Worm (Caenorhabditis elegans) whole organism, young adult: Measurements from ENCODE around the gene F55G7.4.

Source experiments
- B0336.3 ChIP-seq: fragments of 200-800 bp; sonication (Bioruptor generic); IDR thresholded peaks from 2 replicates; pipeline ENCODE4 v1.3.6; 2022; ENCODE audit warnings: missing genetic modification characterization, missing compliant biosample characterization
- D2030.7 ChIP-seq: fragments of 200-800 bp; sonication (Bioruptor generic); IDR thresholded peaks from 2 replicates; pipeline ENCODE4 v1.3.6; 2022; ENCODE audit warnings: missing genetic modification reagents, missing genetic modification characterization, missing compliant biosample characterization
- F10E7.11 ChIP-seq: sonication (generic microtip); optimal IDR thresholded peaks from 2 replicates; lab custom pipeline; 2017; ENCODE audit warnings: mild to moderate bottlenecking, missing genetic modification characterization, moderate library complexity, missing compliant biosample characterization
- F33H1.4 ChIP-seq: fragments of 200-800 bp; sonication (Bioruptor generic); IDR thresholded peaks from 2 replicates; pipeline ENCODE4 v1.3.6; 2022; ENCODE audit warnings: missing genetic modification reagents, missing genetic modification characterization, missing compliant biosample characterization
- F37B4.10 ChIP-seq: fragments of 200-800 bp; sonication (Bioruptor generic); IDR thresholded peaks from 2 replicates; pipeline ENCODE4 v1.3.6; 2022; ENCODE audit warnings: missing genetic modification characterization, missing compliant biosample characterization
- F39B2.1 ChIP-seq: fragments of 200-800 bp; sonication (Bioruptor generic); IDR thresholded peaks from 2 replicates; pipeline ENCODE4 v1.3.6; 2022; ENCODE audit warnings: missing genetic modification reagents, missing genetic modification characterization, missing compliant biosample characterization
- F52B5.7 ChIP-seq: sonication (generic microtip); optimal IDR thresholded peaks from 2 replicates; lab custom pipeline; 2016; ENCODE audit warnings: mild to moderate bottlenecking, missing genetic modification characterization, missing compliant biosample characterization
- F55B11.4 ChIP-seq: sonication (generic microtip); optimal IDR thresholded peaks from 2 replicates; lab custom pipeline; 2016; ENCODE audit warnings: missing compliant biosample characterization, missing genetic modification characterization, borderline replicate concordance; ENCODE audit not compliant: insufficient read depth
- K12H6.12 ChIP-seq: fragments of 200-800 bp; sonication (Bioruptor generic); optimal IDR thresholded peaks from 2 replicates; lab custom pipeline; 2018; ENCODE audit warnings: mild to moderate bottlenecking, missing genetic modification characterization, missing compliant biosample characterization
- T26A5.8 ChIP-seq: sonication (generic microtip); optimal IDR thresholded peaks from 2 replicates; lab custom pipeline; 2016; ENCODE audit warnings: missing genetic modification characterization, missing compliant biosample characterization
- Y56A3A.18 ChIP-seq: fragments of 200-800 bp; sonication (Bioruptor generic); IDR thresholded peaks from 2 replicates; pipeline ENCODE4 v1.3.6; 2022; ENCODE audit warnings: missing genetic modification reagents, missing genetic modification characterization, missing compliant biosample characterization
- Y67H2A.10 ChIP-seq: fragments of 200-800 bp; sonication (Bioruptor generic); conservative IDR thresholded peaks from 2 replicates; pipeline ENCODE4 v1.3.6; 2022; ENCODE audit warnings: missing genetic modification reagents, missing genetic modification characterization, missing compliant biosample characterization
- ZK185.1 ChIP-seq: sonication (generic microtip); optimal IDR thresholded peaks from 2 replicates; lab custom pipeline; 2016; ENCODE audit warnings: mild to moderate bottlenecking, missing genetic modification characterization, missing compliant biosample characterization; ENCODE audit not compliant: poor library complexity, severe bottlenecking
- cebp-1 ChIP-seq, 2 experiments: fragments of 200-800 bp in 1 of 2; sonication (Bioruptor generic) in 1 of 2; sonication (generic microtip) in 1 of 2; IDR thresholded peaks in 1 of 2; optimal IDR thresholded peaks in 1 of 2; 2 replicates each; pipeline versions ENCODE4 v1.3.6 to Lab custom; 2017 to 2022; ENCODE audit warnings: missing compliant biosample characterization in 2 of 2, missing genetic modification characterization in 2 of 2, mild to moderate bottlenecking in 1 of 2, missing genetic modification reagents in 1 of 2, moderate library complexity in 1 of 2
- chd-7 ChIP-seq: sonication (generic microtip); optimal IDR thresholded peaks from 2 replicates; lab custom pipeline; 2016; ENCODE audit warnings: mild to moderate bottlenecking, missing genetic modification characterization, moderate library complexity, missing compliant biosample characterization
- die-1 ChIP-seq: sonication (generic microtip); optimal IDR thresholded peaks from 2 replicates; lab custom pipeline; 2016; ENCODE audit warnings: missing genotype, mild to moderate bottlenecking, missing genetic modification characterization, missing compliant biosample characterization
- egl-44 ChIP-seq: fragments of 200-800 bp; sonication (Bioruptor generic); IDR thresholded peaks from 2 replicates; pipeline ENCODE4 v1.3.6; 2022; ENCODE audit warnings: missing genetic modification reagents, missing genetic modification characterization, missing compliant biosample characterization
- ets-4 ChIP-seq: fragments of 200-800 bp; sonication (Bioruptor generic); optimal IDR thresholded peaks from 2 replicates; lab custom pipeline; 2018; ENCODE audit warnings: mild to moderate bottlenecking, missing genetic modification characterization, missing compliant biosample characterization
- him-1 ChIP-seq: sonication (generic microtip); optimal IDR thresholded peaks from 2 replicates; lab custom pipeline; 2016; ENCODE audit warnings: missing genotype, missing genetic modification reagents, missing genetic modification characterization, missing compliant biosample characterization
- hrde-1 ChIP-seq: sonication (generic microtip); optimal IDR thresholded peaks from 2 replicates; lab custom pipeline; 2016; ENCODE audit warnings: missing genetic modification characterization, mild to moderate bottlenecking, missing compliant biosample characterization, moderate library complexity, missing genotype, missing genetic modification reagents, borderline replicate concordance
- lin-40 ChIP-seq: sonication (generic microtip); optimal IDR thresholded peaks from 2 replicates; lab custom pipeline; 2016; ENCODE audit warnings: missing genetic modification characterization, mild to moderate bottlenecking, missing compliant biosample characterization, missing genotype, missing genetic modification reagents
- lir-1 ChIP-seq: fragments of 200-800 bp; sonication (Bioruptor generic); conservative IDR thresholded peaks from 2 replicates; pipeline ENCODE4 v1.3.6; 2022; ENCODE audit warnings: missing genetic modification reagents, missing genetic modification characterization, missing compliant biosample characterization
- lsy-27 ChIP-seq: sonication (generic microtip); optimal IDR thresholded peaks from 2 replicates; lab custom pipeline; 2017; ENCODE audit warnings: missing genetic modification characterization, mild to moderate bottlenecking, missing compliant biosample characterization, antibody characterized with exemption, missing genotype, borderline replicate concordance; ENCODE audit not compliant: insufficient read depth
- madf-10 ChIP-seq: sonication (generic microtip); optimal IDR thresholded peaks from 2 replicates; lab custom pipeline; 2016; ENCODE audit warnings: mild to moderate bottlenecking, missing genetic modification characterization, missing compliant biosample characterization
- madf-6 ChIP-seq: fragments of 200-800 bp; sonication (Bioruptor generic); IDR thresholded peaks from 2 replicates; pipeline ENCODE4 v1.3.6; 2022; ENCODE audit warnings: missing genetic modification reagents, missing genetic modification characterization, missing compliant biosample characterization
- madf-8 ChIP-seq: fragments of 200-800 bp; sonication (Bioruptor generic); conservative IDR thresholded peaks from 2 replicates; pipeline ENCODE4 v1.3.6; 2022; ENCODE audit warnings: missing genetic modification reagents, missing genetic modification characterization, missing compliant biosample characterization
- nhr-179 ChIP-seq: sonication (generic microtip); optimal IDR thresholded peaks from 2 replicates; lab custom pipeline; 2016; ENCODE audit warnings: mild to moderate bottlenecking, missing genetic modification characterization, missing compliant biosample characterization
- nhr-80 ChIP-seq: sonication (generic microtip); optimal IDR thresholded peaks from 2 replicates; lab custom pipeline; 2016; ENCODE audit warnings: missing genetic modification characterization, missing compliant biosample characterization
- nhr-90 ChIP-seq: sonication (generic microtip); optimal IDR thresholded peaks from 2 replicates; lab custom pipeline; 2016; ENCODE audit warnings: missing genotype, mild to moderate bottlenecking, missing genetic modification characterization, missing compliant biosample characterization
- pbrm-1 ChIP-seq: fragments of 200-800 bp; sonication (Bioruptor generic); IDR thresholded peaks from 2 replicates; pipeline ENCODE4 v1.3.6; 2022; ENCODE audit warnings: missing genetic modification reagents, missing genetic modification characterization, missing compliant biosample characterization
- rpc-1 ChIP-seq, 2 experiments: fragments of 150-350 bp in 1 of 2; sonication (generic microtip) in 1 of 2; optimal IDR thresholded peaks; 2 replicates each; lab custom pipeline; 2014 to 2018; ENCODE audit warnings: missing biosample characterization in 1 of 2, missing genetic modification characterization in 1 of 2, missing genetic modification reagents in 1 of 2, missing genotype in 1 of 2
- sdz-38 ChIP-seq: sonication (generic microtip); optimal IDR thresholded peaks from 2 replicates; lab custom pipeline; 2016; ENCODE audit warnings: missing genotype, missing genetic modification characterization, missing compliant biosample characterization
- snpc-1.3 ChIP-seq: sonication (generic microtip); optimal IDR thresholded peaks from 2 replicates; lab custom pipeline; 2017; ENCODE audit warnings: missing genetic modification characterization, mild to moderate bottlenecking, missing compliant biosample characterization, antibody characterized with exemption, moderate library complexity, missing genotype, missing genetic modification reagents; ENCODE audit not compliant: insufficient read depth
- snpc-3.4 ChIP-seq: sonication (generic microtip); optimal IDR thresholded peaks from 2 replicates; lab custom pipeline; 2017; ENCODE audit warnings: missing genetic modification characterization, mild to moderate bottlenecking, missing compliant biosample characterization, antibody characterized with exemption, moderate library complexity, missing genotype, missing genetic modification reagents
- snpc-4 ChIP-seq, 5 experiments: fragments of 150-350 bp in 1 of 5; sonication (generic microtip) in 4 of 5; optimal IDR thresholded peaks; 2 replicates each; lab custom pipeline; 2014 to 2018; ENCODE audit warnings: missing genetic modification characterization in 5 of 5, missing biosample characterization in 3 of 5, antibody characterized with exemption in 2 of 5, mild to moderate bottlenecking in 2 of 5, missing compliant biosample characterization in 2 of 5, missing genotype in 2 of 5, moderate library complexity in 2 of 5, missing genetic modification reagents in 1 of 5
- sptf-2 ChIP-seq: fragments of 200-800 bp; sonication (Bioruptor generic); optimal IDR thresholded peaks from 2 replicates; lab custom pipeline; 2018; ENCODE audit warnings: mild to moderate bottlenecking, missing genetic modification characterization, missing compliant biosample characterization
- tbx-9 ChIP-seq: sonication (generic microtip); optimal IDR thresholded peaks from 2 replicates; lab custom pipeline; 2016; ENCODE audit warnings: borderline replicate concordance, missing genetic modification characterization, inconsistent platforms, missing compliant biosample characterization
- tlf-1 ChIP-seq: fragments of 200-800 bp; sonication (Bioruptor generic); optimal IDR thresholded peaks from 2 replicates; lab custom pipeline; 2018; ENCODE audit warnings: mild to moderate bottlenecking, missing genetic modification characterization, missing compliant biosample characterization
- xnd-1 ChIP-seq: sonication (generic microtip); optimal IDR thresholded peaks from 2 replicates; lab custom pipeline; 2016; ENCODE audit warnings: missing genotype, missing genetic modification reagents, missing genetic modification characterization, missing compliant biosample characterization
- ztf-28 ChIP-seq: fragments of 200-800 bp; sonication (Bioruptor generic); IDR thresholded peaks from 2 replicates; pipeline ENCODE4 v1.3.6; 2022; ENCODE audit warnings: missing genetic modification reagents, missing genetic modification characterization, missing compliant biosample characterization

F55G7.4 gene

DNA sequence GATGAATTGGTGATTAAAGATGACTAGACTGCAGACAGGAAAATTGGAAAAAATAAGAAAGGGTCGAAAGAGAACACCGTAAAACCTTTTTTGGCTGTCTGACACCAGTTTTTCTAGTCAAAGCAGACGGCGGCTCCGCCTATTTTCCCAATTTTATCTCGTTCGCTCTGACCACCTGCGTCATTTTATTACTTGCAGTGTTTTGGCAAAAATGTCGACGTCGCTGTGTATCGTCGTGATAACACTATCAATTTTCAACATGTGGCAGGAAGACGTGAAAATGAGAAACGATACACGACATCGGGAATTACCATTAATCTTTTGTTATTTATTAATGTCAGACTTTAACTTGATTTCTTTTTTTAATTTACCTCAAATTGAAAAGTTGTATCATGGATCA, 17.6 kb upstream of the F55G7.4 start, which contains the start of gene Y62H9A.15:
Gene Y62H9A.15, minus strand, starts transcription at position 100 of the 400 bp plus-strand sequence.
- TF ChIP-seq nhr-80 (peak; percentile 15), egl-44 (GFP tag; lab: Robert Waterston, UW) (no peak)

ce11 chrX:11913824-11914223, 13.9 kb upstream of the F55G7.4 start, which contains the start of gene Y62H9A.12:
Y62H9A.12 (plus strand) TSS chrX:11914124.
- no peak for TF ChIP-seq him-1
- TF ChIP-seq chd-7 (tag; lab: Kevin White, UChicago), result no peak
- no peak for TF ChIP-seq D2030.7 (GFP tag; lab: Robert Waterston, UW)
- TF ChIP-seq lin-40 (tag; lab: Kevin White, UChicago), result no peak
- no peak for TF ChIP-seq F33H1.4
- TF ChIP-seq ets-4 (GFP tag; lab: Kevin White, UChicago), result no peak

- TF ChIP-seq lir-1 (GFP tag; lab: Robert Waterston, UW), result no peak
- TF ChIP-seq rpc-1 (optimal IDR thresholded peaks at IDR 0.05; lab: Kevin White, UChicago), result no peak
- no peak for TF ChIP-seq rpc-1 (tag; optimal IDR thresholded peaks at IDR 0.05; lab: Kevin White, UChicago)
These were observed 11.0 kb upstream of the F55G7.4 start, which contains the start of gene Y62H9A.13 for ce11 chrX:11916705-11917104. Y62H9A.13 (plus strand) TSS chrX:11917005.

DNA sequence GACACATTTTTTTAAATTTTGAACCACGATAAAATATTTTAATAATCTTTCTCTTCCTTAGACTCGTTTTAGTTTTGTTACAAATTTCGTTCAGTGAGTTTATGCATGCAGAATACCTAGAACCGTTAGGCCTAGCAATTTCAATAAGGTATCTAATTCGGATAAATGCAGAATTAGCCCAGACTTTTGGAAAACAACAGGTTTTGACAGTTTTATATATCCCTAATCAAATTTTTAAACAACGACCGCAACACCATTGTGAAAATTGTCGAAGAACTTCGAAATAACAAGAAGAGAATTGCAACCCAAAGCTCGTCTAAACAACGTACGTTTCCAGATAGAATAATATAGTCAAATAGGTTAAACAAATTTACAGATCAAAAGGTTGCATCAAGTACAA, 9.7 kb upstream of the F55G7.4 start, which contains the start of gene Y62H9A.16:
Gene Y62H9A.16, plus strand, starts transcription at position 301 of the 400 bp plus-strand sequence.
- TF ChIP-seq snpc-4 (GFP tag; optimal IDR thresholded peaks at IDR 0.05; lab: Kevin White, UChicago), result no peak
- TF ChIP-seq snpc-4 (tag; optimal IDR thresholded peaks at IDR 0.05; lab: Kevin White, UChicago), result no peak
- TF ChIP-seq Y67H2A.10 (GFP tag; lab: Robert Waterston, UW), result no peak
- no peak for TF ChIP-seq ztf-28 (GFP tag; lab: Robert Waterston, UW)
- no peak for TF ChIP-seq F39B2.1
- TF ChIP-seq lir-1 (GFP tag; lab: Robert Waterston, UW), result no peak
- no peak for TF ChIP-seq madf-8 (GFP tag; lab: Robert Waterston, UW)
- TF ChIP-seq nhr-179 (tag; lab: Kevin White, UChicago), result no peak
- no peak for TF ChIP-seq Y56A3A.18 (GFP tag; lab: Robert Waterston, UW)
- no peak for TF ChIP-seq tlf-1 (GFP tag; lab: Kevin White, UChicago)
- TF ChIP-seq B0336.3 (GFP tag; lab: Robert Waterston, UW), result no peak
- TF ChIP-seq madf-10, result no peak
- no peak for TF ChIP-seq snpc-1.3 (tag; lab: Kevin White, UChicago)
- no peak for TF ChIP-seq sdz-38
- no peak for TF ChIP-seq ZK185.1
- no peak for TF ChIP-seq cebp-1 (GFP tag; IDR thresholded peaks at IDR 0.05; lab: Robert Waterston, UW)
- no peak for TF ChIP-seq cebp-1 (tag; optimal IDR thresholded peaks at IDR 0.05; lab: Kevin White, UChicago)
- TF ChIP-seq die-1 (tag; lab: Kevin White, UChicago), result no peak

DNA sequence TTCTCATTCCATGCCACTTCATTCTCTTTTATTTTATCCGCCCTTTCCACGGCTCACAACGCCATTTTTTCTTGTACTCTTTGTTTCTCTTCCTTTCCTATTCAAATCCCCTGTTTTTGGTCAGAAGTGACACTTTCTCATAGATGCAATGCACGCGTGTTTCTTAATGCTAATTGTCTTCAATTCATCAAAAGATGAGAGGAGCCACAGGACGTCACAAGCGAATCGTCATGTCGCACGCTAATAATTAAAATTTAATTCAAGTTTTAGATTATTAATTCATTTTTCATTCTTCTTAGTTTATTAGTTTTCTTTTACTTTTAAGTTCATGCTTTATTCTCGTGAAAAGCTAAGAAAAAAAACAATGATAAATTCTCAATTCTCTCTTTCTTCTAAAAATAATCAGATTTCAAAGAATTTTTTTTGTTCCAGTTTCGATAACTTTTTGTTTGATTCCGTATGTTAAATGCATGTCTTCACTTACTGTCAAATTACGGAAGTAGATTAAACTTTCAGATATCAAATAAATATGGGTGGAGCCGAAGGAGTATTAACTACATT, 6.9 kb upstream of the F55G7.4 start, which contains the start of gene Y62H9A.14:
Gene Y62H9A.14, plus strand, starts transcription at position 511 of the 561 bp plus-strand sequence.
- TF ChIP-seq sptf-2 (GFP tag; lab: Kevin White, UChicago) (no peak), F10E7.11 (no peak), F52B5.7 (tag; lab: Kevin White, UChicago) (no peak), pbrm-1 (GFP tag; lab: Robert Waterston, UW) (no peak), hrde-1 (tag; lab: Kevin White, UChicago) (no peak), nhr-90 (no peak), lsy-27 (no peak), F55B11.4 (tag; lab: Kevin White, UChicago) (no peak), xnd-1 (no peak), T26A5.8 (tag; lab: Kevin White, UChicago) (no peak), snpc-3.4 (no peak), F37B4.10 (GFP tag; lab: Robert Waterston, UW) (no peak), madf-6 (GFP tag; lab: Robert Waterston, UW) (no peak), sdz-38 (no peak), K12H6.12 (tag; lab: Kevin White, UChicago) (no peak), tbx-9 (tag; lab: Kevin White, UChicago) (no peak)
